Worm (Caenorhabditis elegans): Measurements from ENCODE around the gene kcnl-3.
A peak's percentile ranks its signal among the peaks of the same experiment; 100 is the strongest.

kcnl-3 gene

DNA sequence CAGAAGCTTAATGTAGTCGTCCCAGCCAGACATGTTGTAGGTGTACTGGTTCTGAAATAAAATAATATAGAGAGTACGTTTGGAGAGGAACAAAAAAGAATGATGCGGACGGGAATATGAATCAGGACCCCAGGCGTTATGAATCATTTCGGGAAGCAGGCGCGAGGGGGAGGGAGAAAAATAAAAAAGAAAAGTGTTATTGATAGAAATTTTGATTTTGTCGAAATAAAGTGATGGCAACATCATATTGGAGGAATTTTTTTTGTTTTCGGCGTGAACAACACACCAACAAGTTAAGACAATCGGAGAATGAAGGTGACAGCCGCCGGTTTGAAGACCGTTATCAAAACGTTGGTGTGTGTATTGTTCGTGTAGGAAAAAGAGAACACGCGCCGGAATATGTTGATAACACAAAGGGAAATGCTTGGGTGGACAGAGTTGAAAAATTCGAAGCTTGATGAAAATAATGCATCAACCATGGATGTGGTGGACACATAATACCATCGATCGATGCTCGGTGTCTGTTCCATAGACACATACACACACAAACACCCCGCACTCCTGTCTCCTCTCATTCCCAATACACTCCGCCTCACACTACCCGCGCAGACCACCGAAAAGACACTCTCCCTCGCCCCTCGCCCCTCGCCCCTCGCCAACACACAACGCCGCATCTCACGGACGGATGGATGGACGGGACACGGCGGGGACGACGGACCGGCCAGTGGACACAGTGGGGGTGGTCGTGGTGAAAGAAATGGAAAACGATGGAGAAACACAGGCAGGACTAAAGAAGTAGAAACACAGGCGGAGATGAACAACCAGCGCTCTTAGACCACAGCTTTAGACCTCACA is 32.4 kb upstream of the kcnl-3 start, which contains the start of gene pfn-2 (continued):
- peak; percentile 7 for TF ChIP-seq skn-1 (tag; optimal IDR thresholded peaks at IDR 0.05)
- no peak for TF ChIP-seq ceh-9 (tag; optimal IDR thresholded peaks at IDR 0.05)
- no peak for TF ChIP-seq unc-39 (tag; optimal IDR thresholded peaks at IDR 0.05)
- TF ChIP-seq eor-1 (tag; optimal IDR thresholded peaks at IDR 0.05) = no peak
- TF ChIP-seq mml-1 (tag; optimal IDR thresholded peaks at IDR 0.05) = no peak
- no peak for TF ChIP-seq tbx-2 (tag; optimal IDR thresholded peaks at IDR 0.05)
- no peak for TF ChIP-seq lsy-12 (tag; optimal IDR thresholded peaks at IDR 0.05)
- TF ChIP-seq sea-2 (GFP tag; optimal IDR thresholded peaks at IDR 0.05) = no peak

DNA sequence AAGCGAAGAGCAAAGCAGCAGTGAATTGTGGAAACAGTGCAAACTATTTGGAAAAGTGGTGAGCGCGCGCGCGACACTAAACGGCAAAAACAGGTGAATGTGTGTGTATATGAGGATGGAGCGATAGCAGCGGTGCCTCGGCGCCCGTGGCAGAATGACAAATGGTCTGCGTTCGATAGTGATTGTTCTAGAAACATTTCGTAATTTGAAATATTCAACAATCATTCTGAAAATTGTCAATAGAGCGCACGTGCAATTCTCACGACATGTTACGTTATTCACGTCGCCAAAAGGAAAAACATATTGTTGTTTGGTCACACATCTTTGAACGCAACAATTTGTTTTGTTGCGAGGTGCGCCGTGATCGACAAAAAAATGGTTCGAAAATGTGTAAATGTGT is 31.4 kb upstream of the kcnl-3 start:
- peak; percentile 18 for TF ChIP-seq skn-1 (tag; optimal IDR thresholded peaks at IDR 0.05)
- TF ChIP-seq egl-27 (tag; optimal IDR thresholded peaks at IDR 0.05) = no peak
- TF ChIP-seq ceh-82 (tag; optimal IDR thresholded peaks at IDR 0.05) = no peak
- TF ChIP-seq pha-4 (tag; optimal IDR thresholded peaks at IDR 0.05) = peak; percentile 76
- peak; percentile 81 for TF ChIP-seq elt-2 (tag; optimal IDR thresholded peaks at IDR 0.05)
- TF ChIP-seq lin-39 (tag; optimal IDR thresholded peaks at IDR 0.05) = peak; percentile 73
- TF ChIP-seq nhr-25 (tag; optimal IDR thresholded peaks at IDR 0.05) = peak; percentile 68
- peak; percentile 4 for TF ChIP-seq nfya-1 (tag; optimal IDR thresholded peaks at IDR 0.05; ENCODE audit: insufficient read depth)
- peak; percentile 40 for TF ChIP-seq jun-1 (tag; optimal IDR thresholded peaks at IDR 0.05)

DNA sequence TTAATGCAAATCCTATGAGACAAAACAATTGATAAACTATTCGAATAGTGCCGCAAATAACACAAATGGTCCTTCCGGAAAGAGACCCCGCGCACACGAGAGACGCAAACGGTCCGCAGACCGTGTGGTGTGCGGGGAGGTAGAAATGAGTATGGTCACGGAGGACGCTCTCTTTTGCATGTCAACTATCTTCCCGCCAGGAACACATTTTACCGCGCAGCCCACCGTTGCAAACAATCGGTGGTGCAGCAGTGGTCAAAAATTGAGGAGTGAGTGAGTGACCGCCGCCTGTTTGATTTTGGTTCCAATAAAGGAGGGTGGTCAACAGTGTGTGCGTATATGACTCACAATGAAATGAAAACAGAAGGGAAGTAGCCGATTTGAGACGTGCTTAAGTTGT is 26.0 kb upstream of the kcnl-3 start:
- TF ChIP-seq egl-5 (tag; optimal IDR thresholded peaks at IDR 0.05) (no peak), nhr-237 (tag; optimal IDR thresholded peaks at IDR 0.05) (no peak), jun-1 (tag; optimal IDR thresholded peaks at IDR 0.05) (no peak), pha-4 (tag; optimal IDR thresholded peaks at IDR 0.05) (peak; percentile 17)

DNA sequence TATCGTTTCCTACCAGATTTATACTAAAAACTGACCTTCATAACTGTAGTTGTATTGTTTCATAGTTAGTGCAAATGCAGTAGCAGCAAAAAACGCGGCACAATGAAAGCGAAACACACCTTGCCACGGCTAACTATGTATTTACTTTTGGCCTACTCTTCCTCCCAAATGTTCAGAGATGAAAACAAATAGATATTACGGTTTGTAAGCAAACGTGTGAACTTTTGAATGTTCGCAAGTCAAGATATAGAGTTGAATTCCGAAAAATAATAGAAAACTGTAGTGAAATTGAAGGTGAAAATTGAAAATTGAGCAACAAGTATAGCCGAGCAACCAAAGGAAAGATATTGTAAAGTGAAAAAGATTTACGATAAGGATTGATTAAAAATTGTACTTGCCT is 22.4 kb upstream of the kcnl-3 start, which contains the start of gene chtl-1:
TSS of gene chtl-1 (minus strand) at position 101 of the 400 bp plus-strand sequence.
- TF ChIP-seq ama-1 (optimal IDR thresholded peaks at IDR 0.05) (no peak), elt-3 (tag; optimal IDR thresholded peaks at IDR 0.05) (no peak), pha-4 (tag; optimal IDR thresholded peaks at IDR 0.05) (peak; percentile 34)

DNA sequence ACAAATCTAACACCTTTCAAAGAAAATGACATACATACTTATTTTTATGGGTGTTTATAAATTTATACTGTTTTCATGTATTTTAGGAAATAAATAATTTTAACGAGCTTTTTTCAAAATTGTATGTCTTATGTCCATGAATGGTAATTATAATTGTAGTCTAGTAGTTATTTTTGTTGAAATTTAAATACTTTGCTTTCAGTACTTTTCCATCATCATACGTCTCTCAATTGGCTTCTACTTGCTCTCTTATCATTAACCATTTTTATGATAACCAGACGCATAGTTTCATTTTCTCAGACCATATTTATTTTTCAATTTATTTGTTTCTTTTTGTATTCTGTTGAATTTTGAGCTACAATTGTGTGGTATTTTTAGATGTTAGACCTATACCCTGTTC is 21.2 kb upstream of the kcnl-3 start, which contains the start of gene F35C8.5:
TSS of gene F35C8.5 (plus strand) at position 377 of the 400 bp plus-strand sequence.
- TF ChIP-seq fkh-10 (GFP tag; optimal IDR thresholded peaks at IDR 0.05) (no peak), pqm-1 (tag; optimal IDR thresholded peaks at IDR 0.05) (peak; percentile 68), nhr-12 (tag; optimal IDR thresholded peaks at IDR 0.05) (no peak), pha-4 (tag; optimal IDR thresholded peaks at IDR 0.05) (peak; percentile 16), nhr-77 (tag; optimal IDR thresholded peaks at IDR 0.05) (no peak), elt-2 (tag; optimal IDR thresholded peaks at IDR 0.05) (peak; percentile 57), lin-15B (tag; optimal IDR thresholded peaks at IDR 0.05) (no peak), nhr-25 (tag; optimal IDR thresholded peaks at IDR 0.05) (no peak), lsy-12 (tag; optimal IDR thresholded peaks at IDR 0.05) (no peak), elt-3 (tag; optimal IDR thresholded peaks at IDR 0.05) (no peak), ama-1 (optimal IDR thresholded peaks at IDR 0.05) (no peak), lin-39 (tag; optimal IDR thresholded peaks at IDR 0.05) (no peak)

DNA sequence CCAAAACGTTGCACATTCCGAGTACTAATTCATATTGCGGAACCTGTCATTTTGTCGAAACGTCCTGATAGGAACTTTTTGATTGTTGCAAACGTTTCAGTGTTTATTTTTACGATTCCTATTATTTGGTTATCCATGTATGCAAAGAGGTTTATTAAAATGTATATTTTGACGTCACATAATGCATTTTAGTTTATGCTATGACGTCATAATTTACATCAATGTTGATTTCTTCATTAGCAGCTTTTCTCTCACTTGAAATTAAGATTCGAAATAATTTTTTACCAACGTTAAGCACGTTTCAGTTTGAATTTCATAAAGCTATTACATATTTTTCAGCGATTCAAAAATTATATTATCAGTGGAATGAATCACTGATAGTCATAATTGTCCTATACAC is 20.0 kb upstream of the kcnl-3 start:
- TF ChIP-seq skn-1 (tag; optimal IDR thresholded peaks at IDR 0.05) (no peak), unc-62 (GFP tag; optimal IDR thresholded peaks at IDR 0.05) (no peak), lsy-12 (tag; optimal IDR thresholded peaks at IDR 0.05) (no peak), ceh-16 (tag; optimal IDR thresholded peaks at IDR 0.05) (no peak), egl-27 (tag; optimal IDR thresholded peaks at IDR 0.05) (no peak), nhr-77 (tag; optimal IDR thresholded peaks at IDR 0.05) (no peak), mdl-1 (tag; optimal IDR thresholded peaks at IDR 0.05) (no peak), sea-2 (GFP tag; optimal IDR thresholded peaks at IDR 0.05) (no peak), nhr-67 (tag; optimal IDR thresholded peaks at IDR 0.05) (no peak), mml-1 (tag; optimal IDR thresholded peaks at IDR 0.05) (no peak), fkh-10 (GFP tag; optimal IDR thresholded peaks at IDR 0.05) (no peak), egl-5 (tag; optimal IDR thresholded peaks at IDR 0.05) (no peak), pqm-1 (tag; optimal IDR thresholded peaks at IDR 0.05) (no peak), hmg-11 (tag; optimal IDR thresholded peaks at IDR 0.05) (no peak), elt-3 (tag; optimal IDR thresholded peaks at IDR 0.05) (no peak)

Measured in whole organism, L3 larva.